Fruit fly (Drosophila melanogaster) whole organism, embryonic: ENCODE results near the gene Lztr1.
A peak's percentile ranks its signal among the peaks of the same experiment; 100 is the strongest.

ENCODE experiments used
- Antp ChIP-seq: fragments of 200-800 bp; sonication (Bioruptor generic); optimal IDR thresholded peaks from 3 replicates; lab custom pipeline; 2016; ENCODE audit warnings: missing biosample characterization, missing genetic modification characterization
- CG10431 ChIP-seq: fragments of 200-800 bp; sonication (Bioruptor generic); optimal IDR thresholded peaks from 3 replicates; lab custom pipeline; 2018; ENCODE audit warnings: missing biosample characterization, mild to moderate bottlenecking, missing genetic modification characterization
- CG10462 ChIP-seq: fragments of 200-800 bp; sonication (Bioruptor generic); optimal IDR thresholded peaks from 2 replicates; lab custom pipeline; 2016; ENCODE audit warnings: missing biosample characterization, missing genetic modification characterization
- CG12155 ChIP-seq: fragments of 200-800 bp; sonication (Bioruptor generic); optimal IDR thresholded peaks from 3 replicates; lab custom pipeline; 2016; ENCODE audit warnings: missing biosample characterization, missing genetic modification characterization
- CG14667 ChIP-seq: fragments of 200-800 bp; sonication (Bioruptor generic); IDR thresholded peaks from 2 replicates; pipeline ENCODE4 v1.3.6; 2022; ENCODE audit warnings: missing biosample characterization, missing genetic modification characterization
- CG14860 ChIP-seq: fragments of 200-800 bp; sonication (Bioruptor generic); IDR thresholded peaks from 3 replicates; pipeline ENCODE4 v1.3.6; 2022; ENCODE audit warnings: missing biosample characterization, missing genetic modification characterization; ENCODE audit not compliant: partially characterized antibody
- CG15696 ChIP-seq: fragments of 200-800 bp; sonication (Bioruptor generic); optimal IDR thresholded peaks from 2 replicates; lab custom pipeline; 2019; ENCODE audit warnings: missing biosample characterization, mild to moderate bottlenecking, missing genetic modification characterization, moderate library complexity
- CG17361 ChIP-seq: fragments of 200-800 bp; sonication (Bioruptor generic); IDR thresholded peaks from 3 replicates; pipeline ENCODE4 v1.3.6; 2022; ENCODE audit warnings: missing biosample characterization, missing genetic modification characterization
- CG31388 ChIP-seq: fragments of 200-800 bp; sonication (Bioruptor generic); optimal IDR thresholded peaks from 2 replicates; lab custom pipeline; 2016; ENCODE audit warnings: missing biosample characterization, missing genetic modification characterization
- CG3407 ChIP-seq: fragments of 200-800 bp; sonication (Bioruptor generic); optimal IDR thresholded peaks from 2 replicates; lab custom pipeline; 2018; ENCODE audit warnings: missing biosample characterization, mild to moderate bottlenecking, missing genetic modification characterization
- CG42726 ChIP-seq: fragments of 200-800 bp; sonication (Bioruptor generic); IDR thresholded peaks from 2 replicates; pipeline ENCODE4 v1.3.6; 2022; ENCODE audit warnings: missing biosample characterization, missing genetic modification characterization; ENCODE audit not compliant: partially characterized antibody
- CG4617 ChIP-seq: fragments of 200-800 bp; sonication (Bioruptor generic); optimal IDR thresholded peaks from 3 replicates; lab custom pipeline; 2016; ENCODE audit warnings: missing biosample characterization, missing genetic modification characterization, borderline replicate concordance
- CG6272 ChIP-seq: fragments of 200-800 bp; sonication (Bioruptor generic); IDR thresholded peaks from 2 replicates; pipeline ENCODE4 v1.3.6; 2022; ENCODE audit warnings: missing biosample characterization, missing genetic modification characterization
- CG6683 ChIP-seq: fragments of 200-800 bp; sonication (Bioruptor generic); optimal IDR thresholded peaks from 2 replicates; lab custom pipeline; 2017; ENCODE audit warnings: missing biosample characterization, mild to moderate bottlenecking, missing genetic modification characterization, missing genetic modification reagents
- CG8290 ChIP-seq, 3 experiments: fragments of 200-800 bp; sonication (Bioruptor generic); optimal IDR thresholded peaks; 2 replicates each; lab custom pipeline; 2016 to 2019; ENCODE audit warnings: missing biosample characterization in 3 of 3, missing genetic modification characterization in 3 of 3, mild to moderate bottlenecking in 2 of 3, moderate library complexity in 1 of 3
- CG8359 ChIP-seq: fragments of 200-800 bp; sonication (Bioruptor generic); optimal IDR thresholded peaks from 2 replicates; lab custom pipeline; 2017; ENCODE audit warnings: missing biosample characterization, mild to moderate bottlenecking, missing genetic modification characterization, borderline replicate concordance
- CTCF ChIP-seq: fragments of 200-800 bp; sonication (Bioruptor generic); optimal IDR thresholded peaks from 2 replicates; lab custom pipeline; 2017; ENCODE audit warnings: missing biosample characterization, mild to moderate bottlenecking, missing genetic modification characterization, moderate library complexity
- D19B ChIP-seq: fragments of 200-800 bp; sonication (Bioruptor generic); optimal IDR thresholded peaks from 2 replicates; lab custom pipeline; 2017; ENCODE audit warnings: missing biosample characterization, mild to moderate bottlenecking, missing genetic modification characterization
- Drgx ChIP-seq: fragments of 200-800 bp; sonication (Bioruptor generic); IDR thresholded peaks from 2 replicates; pipeline ENCODE4 v1.3.6; 2022; ENCODE audit warnings: missing biosample characterization, missing genetic modification characterization
- Ets65A ChIP-seq: fragments of 200-800 bp; sonication (Bioruptor generic); peaks from one replicate; lab custom pipeline; 2016; ENCODE audit warnings: missing biosample characterization, missing genetic modification characterization
- Gug ChIP-seq: fragments of 200-800 bp; sonication (Bioruptor generic); IDR thresholded peaks from 4 replicates; pipeline ENCODE4 v1.3.6; 2022; ENCODE audit warnings: missing biosample characterization, missing genetic modification characterization
- H2.0 ChIP-seq: fragments of 200-800 bp; sonication (Bioruptor generic); IDR thresholded peaks from 2 replicates; pipeline ENCODE4 v1.3.6; 2022; ENCODE audit warnings: missing biosample characterization, missing genetic modification characterization
- HHEX ChIP-seq: fragments of 200-800 bp; sonication (Bioruptor generic); optimal IDR thresholded peaks from 3 replicates; lab custom pipeline; 2017; ENCODE audit warnings: missing biosample characterization, mild to moderate bottlenecking, missing genetic modification characterization, missing genetic modification reagents
- Hsf ChIP-seq: fragments of 200-800 bp; sonication (Bioruptor generic); optimal IDR thresholded peaks from 3 replicates; lab custom pipeline; 2016; ENCODE audit warnings: missing biosample characterization, missing genetic modification characterization
- MTF-1 ChIP-seq: fragments of 200-800 bp; sonication (Bioruptor generic); optimal IDR thresholded peaks from 2 replicates; lab custom pipeline; 2018; ENCODE audit warnings: missing biosample characterization, mild to moderate bottlenecking, missing genetic modification characterization, borderline replicate concordance
- Myb ChIP-seq: fragments of 200-800 bp; sonication (Bioruptor generic); optimal IDR thresholded peaks from 2 replicates; lab custom pipeline; 2016; ENCODE audit warnings: missing biosample characterization, missing genetic modification characterization
- Sry-δ ChIP-seq: fragments of 200-800 bp; sonication (Bioruptor generic); optimal IDR thresholded peaks from 2 replicates; lab custom pipeline; 2016; ENCODE audit warnings: missing biosample characterization, missing genetic modification characterization
- abd-A ChIP-seq: fragments of 200-800 bp; sonication (Bioruptor generic); optimal IDR thresholded peaks from 3 replicates; lab custom pipeline; 2019; ENCODE audit warnings: missing biosample characterization, mild to moderate bottlenecking, missing genetic modification characterization, moderate library complexity
- bowl ChIP-seq: fragments of 200-800 bp; sonication (Bioruptor generic); IDR thresholded peaks from 2 replicates; pipeline ENCODE4 v1.3.6; 2022; ENCODE audit warnings: missing biosample characterization, missing genetic modification characterization
- chn ChIP-seq: fragments of 200-800 bp; sonication (Bioruptor generic); optimal IDR thresholded peaks from 2 replicates; lab custom pipeline; 2016; ENCODE audit warnings: missing biosample characterization, missing genetic modification characterization
- corto ChIP-seq: fragments of 200-800 bp; sonication (Bioruptor generic); optimal IDR thresholded peaks from 2 replicates; lab custom pipeline; 2016; ENCODE audit warnings: missing biosample characterization, mild to moderate bottlenecking, missing genetic modification characterization, moderate library complexity
- danr ChIP-seq: fragments of 200-800 bp; sonication (Bioruptor generic); IDR thresholded peaks from 2 replicates; pipeline ENCODE4 v1.3.6; 2022; ENCODE audit warnings: missing biosample characterization, missing genetic modification characterization
- esg ChIP-seq: fragments of 200-800 bp; sonication (Bioruptor generic); conservative IDR thresholded peaks from 2 replicates; pipeline ENCODE4 v1.3.6; 2022; ENCODE audit warnings: missing biosample characterization, missing genetic modification characterization
- exex ChIP-seq: fragments of 200-800 bp; sonication (Bioruptor generic); optimal IDR thresholded peaks from 4 replicates; lab custom pipeline; 2018; ENCODE audit warnings: missing biosample characterization, mild to moderate bottlenecking, missing genetic modification characterization, moderate library complexity
- h ChIP-seq: fragments of >200 bp; optimal IDR thresholded peaks from 2 replicates; lab custom pipeline; 2017
- jing ChIP-seq: fragments of 200-800 bp; sonication (Bioruptor generic); optimal IDR thresholded peaks from 2 replicates; lab custom pipeline; 2018; ENCODE audit warnings: missing biosample characterization, mild to moderate bottlenecking, missing genetic modification characterization
- jumu ChIP-seq: fragments of 200-800 bp; sonication (Bioruptor generic); optimal IDR thresholded peaks from 3 replicates; lab custom pipeline; 2016; ENCODE audit warnings: missing biosample characterization, missing genetic modification characterization
- lilli ChIP-seq: fragments of 200-800 bp; sonication (Bioruptor generic); optimal IDR thresholded peaks from 3 replicates; lab custom pipeline; 2016; ENCODE audit warnings: missing biosample characterization, missing genetic modification characterization
- lmd ChIP-seq: fragments of 200-800 bp; sonication (Bioruptor generic); IDR thresholded peaks from 2 replicates; pipeline ENCODE4 v1.3.6; 2022; ENCODE audit warnings: missing biosample characterization, missing genetic modification characterization
- nau ChIP-seq: fragments of 200-800 bp; sonication (Bioruptor generic); optimal IDR thresholded peaks from 3 replicates; lab custom pipeline; 2017; ENCODE audit warnings: missing biosample characterization, mild to moderate bottlenecking, missing genetic modification characterization, missing genetic modification reagents
- nom ChIP-seq: fragments of 200-800 bp; sonication (Bioruptor generic); optimal IDR thresholded peaks from 2 replicates; lab custom pipeline; 2017; ENCODE audit warnings: missing biosample characterization, missing genetic modification characterization, mild to moderate bottlenecking, moderate library complexity, missing genetic modification reagents
- pan ChIP-seq, 4 experiments: fragments of >200 bp in 3 of 4; fragments of 200-800 bp in 1 of 4; sonication (Bioruptor generic) in 1 of 4; optimal IDR thresholded peaks in 3 of 4; IDR thresholded peaks in 1 of 4; 2 replicates each; pipeline versions ENCODE4 v1.3.6 to Lab custom; 2017 to 2022; ENCODE audit warnings: missing biosample characterization in 2 of 4, missing genetic modification characterization in 2 of 4, mixed read lengths in 1 of 4
- prd ChIP-seq, 3 experiments: fragments of >200 bp in 2 of 3; fragments of 200-800 bp in 1 of 3; sonication (Bioruptor generic) in 1 of 3; optimal IDR thresholded peaks in 2 of 3; IDR thresholded peaks in 1 of 3; 2 replicates in 2 of 3; 3 replicates in 1 of 3; pipeline versions ENCODE4 v1.3.6 to Lab custom; 2017 to 2022; ENCODE audit warnings: missing biosample characterization in 1 of 3, missing genetic modification characterization in 1 of 3
- tap ChIP-seq: fragments of 200-800 bp; optimal IDR thresholded peaks from 3 replicates; lab custom pipeline; 2019; ENCODE audit warnings: missing biosample characterization, mild to moderate bottlenecking, missing genetic modification characterization, moderate library complexity
- unpg ChIP-seq: fragments of 200-800 bp; sonication (Bioruptor generic); optimal IDR thresholded peaks from 3 replicates; lab custom pipeline; 2018; ENCODE audit warnings: missing biosample characterization, mild to moderate bottlenecking, missing genetic modification characterization, moderate library complexity
- zen2 ChIP-seq: fragments of 200-800 bp; sonication (Bioruptor generic); IDR thresholded peaks from 3 replicates; pipeline ENCODE4 v1.3.6; 2022; ENCODE audit warnings: missing biosample characterization, missing genetic modification characterization; ENCODE audit not compliant: partially characterized antibody
- zf30C ChIP-seq: fragments of 200-800 bp; sonication (Bioruptor generic); optimal IDR thresholded peaks from 3 replicates; lab custom pipeline; 2018; ENCODE audit warnings: missing biosample characterization, mild to moderate bottlenecking, missing genetic modification characterization

Gene Lztr1

dm6 chrX:935049-935900 lies 7.9 kb upstream of the Lztr1 start, which contains the start of gene TRAM (continued):
- TF ChIP-seq CG12155 (GFP tag; lab: Kevin White, UChicago) (peak; percentile 97), lmd (GFP tag; lab: Robert Waterston, UW) (peak; percentile 99), H2.0 (GFP tag; lab: Robert Waterston, UW) (peak; percentile 99), CG31388 (peak; percentile 91), CG4617 (GFP tag; lab: Kevin White, UChicago) (peak; percentile 99), unpg (GFP tag; lab: Kevin White, UChicago) (peak; percentile 98), esg (peak; percentile 99), nom (GFP tag; lab: Kevin White, UChicago) (peak; percentile 98), CG3407 (GFP tag; lab: Kevin White, UChicago) (peak; percentile 97), zen2 (GFP tag; lab: Robert Waterston, UW) (peak; percentile 67), CG10431 (GFP tag; lab: Kevin White, UChicago) (peak; percentile 96), CG10462 (peak; percentile 96), h (no peak), zf30C (GFP tag; lab: Kevin White, UChicago) (peak; percentile 49), corto (GFP tag; lab: Kevin White, UChicago) (no peak), nau (GFP tag; lab: Kevin White, UChicago) (peak; percentile 95), CG42726 (GFP tag; lab: Robert Waterston, UW) (peak; percentile 82), Drgx (GFP tag; lab: Robert Waterston, UW) (peak; percentile 99), pan (optimal IDR thresholded peaks at IDR 0.05; lab: Kevin White, UChicago) (no peak), pan (GFP tag; optimal IDR thresholded peaks at IDR 0.05 in 1 of 2, IDR thresholded peaks at IDR 0.05 in 1 of 2) (peak in 1 of 2 experiments; percentile 99), CG15696 (tag; lab: Kevin White, UChicago) (peak; percentile 96), D19B (peak; percentile 92), Antp (peak; percentile 99), CG17361 (GFP tag; lab: Robert Waterston, UW) (peak; percentile 97), CTCF (GFP tag; lab: Kevin White, UChicago) (peak; percentile 69), CG14667 (GFP tag; lab: Robert Waterston, UW) (peak; percentile 97), chn (GFP tag; lab: Kevin White, UChicago) (peak; percentile 99), Myb (GFP tag; lab: Kevin White, UChicago) (peak; percentile 93), Gug (GFP tag; lab: Robert Waterston, UW) (peak; percentile 99), CG8359 (peak; percentile 92), CG14860 (GFP tag; lab: Robert Waterston, UW) (peak; percentile 55; the same call in 2 of the 3 replicates), abd-A (no peak), lilli (peak; percentile 99), CG6683 (GFP tag; lab: Kevin White, UChicago) (peak; percentile 95), jing (GFP tag; lab: Kevin White, UChicago) (peak; percentile 97), CG6272 (GFP tag; lab: Robert Waterston, UW) (peak; percentile 98), MTF-1 (GFP tag; lab: Kevin White, UChicago) (peak; percentile 95), exex (peak; percentile 84), HHEX (peak; percentile 99), Sry-δ (GFP tag; lab: Kevin White, UChicago) (peak; percentile 94), danr (GFP tag; lab: Robert Waterston, UW) (peak; percentile 97), Ets65A (GFP tag; lab: Kevin White, UChicago) (peak; percentile 100), tap (tag; lab: Kevin White, UChicago) (peak; percentile 96), CG8290 (GFP tag; optimal IDR thresholded peaks at IDR 0.05; lab: Kevin White, UChicago) (peak; percentile 96), CG8290 (tag; optimal IDR thresholded peaks at IDR 0.05; lab: Kevin White, UChicago) (peak; percentile 97 to 99), Hsf (peak; percentile 98), jumu (GFP tag; lab: Kevin White, UChicago) (peak; percentile 99), prd (optimal IDR thresholded peaks at IDR 0.05; lab: Kevin White, UChicago) (no peak), prd (GFP tag; IDR thresholded peaks at IDR 0.05; lab: Robert Waterston, UW) (peak; percentile 100), bowl (GFP tag; lab: Robert Waterston, UW) (peak; percentile 97)
